Worm (Caenorhabditis elegans) whole organism, L2 larva: Measurements from ENCODE around the gene F54H12.2.

ENCODE experiments used
- C34F6.9 ChIP-seq: fragments of 150-350 bp; optimal IDR thresholded peaks from 2 replicates; lab custom pipeline; 2014; ENCODE audit warnings: missing biosample characterization, missing genetic modification characterization
- F13H6.1 ChIP-seq: sonication (generic microtip); optimal IDR thresholded peaks from 2 replicates; lab custom pipeline; 2016; ENCODE audit warnings: missing genetic modification characterization, missing compliant biosample characterization
- R02D3.7 ChIP-seq: fragments of 150-350 bp; optimal IDR thresholded peaks from 2 replicates; lab custom pipeline; 2014; ENCODE audit warnings: missing biosample characterization, missing genetic modification characterization
- Y55F3AM.14 ChIP-seq: fragments of 200-800 bp; sonication (Bioruptor generic); optimal IDR thresholded peaks from 2 replicates; lab custom pipeline; 2018; ENCODE audit warnings: mild to moderate bottlenecking, missing genetic modification characterization, missing compliant biosample characterization
- ZK546.5 ChIP-seq: sonication (generic microtip); optimal IDR thresholded peaks from 2 replicates; lab custom pipeline; 2017; ENCODE audit warnings: missing biosample characterization, missing genetic modification characterization
- alr-1 ChIP-seq: fragments of 150-350 bp; optimal IDR thresholded peaks from 2 replicates; lab custom pipeline; 2014; ENCODE audit warnings: missing biosample characterization, missing genetic modification characterization
- aly-2 ChIP-seq: fragments of 150-350 bp; optimal IDR thresholded peaks from 2 replicates; lab custom pipeline; 2014; ENCODE audit warnings: missing biosample characterization, missing genetic modification characterization
- ama-1 ChIP-seq: fragments of 150-350 bp; optimal IDR thresholded peaks from 2 replicates; lab custom pipeline; 2018; ENCODE audit warnings: inconsistent platforms
- blmp-1 ChIP-seq: sonication (generic microtip); optimal IDR thresholded peaks from 2 replicates; lab custom pipeline; 2017; ENCODE audit warnings: missing genetic modification characterization, mild to moderate bottlenecking, missing compliant biosample characterization, antibody characterized with exemption, moderate library complexity; ENCODE audit not compliant: insufficient read depth
- ceh-16 ChIP-seq: fragments of 150-350 bp; optimal IDR thresholded peaks from 2 replicates; lab custom pipeline; 2014; ENCODE audit warnings: missing biosample characterization, missing genetic modification characterization
- ceh-82 ChIP-seq: fragments of 150-350 bp; optimal IDR thresholded peaks from 2 replicates; lab custom pipeline; 2014; ENCODE audit warnings: missing biosample characterization, missing genetic modification characterization
- dmd-4 ChIP-seq: sonication (generic microtip); optimal IDR thresholded peaks from 2 replicates; lab custom pipeline; 2017; ENCODE audit warnings: missing biosample characterization, missing genetic modification characterization
- elt-1 ChIP-seq: fragments of 150-350 bp; optimal IDR thresholded peaks from 2 replicates; lab custom pipeline; 2014; ENCODE audit warnings: missing biosample characterization, missing genetic modification characterization
- gmeb-1 ChIP-seq: fragments of 150-350 bp; optimal IDR thresholded peaks from 2 replicates; lab custom pipeline; 2014; ENCODE audit warnings: missing biosample characterization, missing genetic modification characterization
- lin-11 ChIP-seq: fragments of 150-350 bp; sonication (generic microtip); optimal IDR thresholded peaks from 2 replicates; lab custom pipeline; 2014; ENCODE audit warnings: missing biosample characterization, missing genetic modification characterization, inconsistent platforms, mixed read lengths
- lin-13 ChIP-seq: fragments of 150-350 bp; optimal IDR thresholded peaks from 2 replicates; lab custom pipeline; 2014; ENCODE audit warnings: missing biosample characterization, missing genetic modification reagents, missing genetic modification characterization
- lin-39 ChIP-seq: fragments of 150-350 bp; optimal IDR thresholded peaks from 2 replicates; lab custom pipeline; 2014; ENCODE audit warnings: missing biosample characterization, missing genetic modification reagents, missing genetic modification characterization
- mab-5 ChIP-seq: fragments of 150-350 bp; optimal IDR thresholded peaks from 2 replicates; lab custom pipeline; 2014; ENCODE audit warnings: missing biosample characterization, missing genetic modification characterization
- mbf-1 ChIP-seq: sonication (generic microtip); optimal IDR thresholded peaks from 2 replicates; lab custom pipeline; 2017; ENCODE audit warnings: missing biosample characterization, missing genetic modification characterization
- nhr-10 ChIP-seq: sonication (generic microtip); optimal IDR thresholded peaks from 2 replicates; lab custom pipeline; 2017; ENCODE audit warnings: missing biosample characterization, missing genetic modification characterization
- nhr-11 ChIP-seq: fragments of 150-350 bp; optimal IDR thresholded peaks from 2 replicates; lab custom pipeline; 2014; ENCODE audit warnings: missing biosample characterization, missing genetic modification characterization
- nhr-12 ChIP-seq: fragments of 150-350 bp; optimal IDR thresholded peaks from 2 replicates; lab custom pipeline; 2014; ENCODE audit warnings: missing biosample characterization, missing genetic modification characterization
- nhr-129 ChIP-seq: fragments of 150-350 bp; optimal IDR thresholded peaks from 2 replicates; lab custom pipeline; 2014; ENCODE audit warnings: missing biosample characterization, missing genetic modification characterization
- nhr-21 ChIP-seq: fragments of 150-350 bp; optimal IDR thresholded peaks from 2 replicates; lab custom pipeline; 2014; ENCODE audit warnings: missing biosample characterization, missing genetic modification characterization
- nhr-23 ChIP-seq: fragments of 150-350 bp; optimal IDR thresholded peaks from 2 replicates; lab custom pipeline; 2014; ENCODE audit warnings: missing biosample characterization, missing genetic modification reagents, missing genetic modification characterization
- nhr-237 ChIP-seq: fragments of 150-350 bp; optimal IDR thresholded peaks from 2 replicates; lab custom pipeline; 2014; ENCODE audit warnings: missing biosample characterization, missing genetic modification characterization
- nhr-6 ChIP-seq: fragments of 150-350 bp; optimal IDR thresholded peaks from 2 replicates; lab custom pipeline; 2014; ENCODE audit warnings: missing biosample characterization, missing genetic modification characterization
- nhr-77 ChIP-seq: fragments of 150-350 bp; optimal IDR thresholded peaks from 2 replicates; lab custom pipeline; 2014; ENCODE audit warnings: missing biosample characterization, missing genetic modification characterization
- sem-4 ChIP-seq: fragments of 150-350 bp; optimal IDR thresholded peaks from 2 replicates; lab custom pipeline; 2014; ENCODE audit warnings: missing biosample characterization, missing genetic modification reagents, missing genetic modification characterization
- skn-1 ChIP-seq: sonication (generic microtip); optimal IDR thresholded peaks from 2 replicates; lab custom pipeline; 2017; ENCODE audit warnings: missing biosample characterization, missing genetic modification characterization
- sma-3 ChIP-seq: sonication (generic microtip); optimal IDR thresholded peaks from 2 replicates; lab custom pipeline; 2016; ENCODE audit warnings: missing genetic modification reagents, missing genetic modification characterization, missing compliant biosample characterization
- sma-9 ChIP-seq, 2 experiments: fragments of 150-350 bp in 1 of 2; sonication (generic microtip) in 1 of 2; optimal IDR thresholded peaks; 2 replicates each; lab custom pipeline; 2014 to 2016; ENCODE audit warnings: missing genetic modification characterization in 2 of 2, mild to moderate bottlenecking in 1 of 2, missing biosample characterization in 1 of 2, missing compliant biosample characterization in 1 of 2, missing genetic modification reagents in 1 of 2, moderate library complexity in 1 of 2
- snpc-4 ChIP-seq: fragments of 150-350 bp; optimal IDR thresholded peaks from 2 replicates; lab custom pipeline; 2014; ENCODE audit warnings: missing biosample characterization, missing genetic modification characterization
- unc-39 ChIP-seq: fragments of 150-350 bp; optimal IDR thresholded peaks from 2 replicates; lab custom pipeline; 2014; ENCODE audit warnings: missing biosample characterization, missing genetic modification characterization
- unc-55 ChIP-seq: fragments of 150-350 bp; sonication (generic microtip); optimal IDR thresholded peaks from 3 replicates; lab custom pipeline; 2014; ENCODE audit warnings: missing biosample characterization, missing genetic modification reagents, missing genetic modification characterization
- unc-62 ChIP-seq: fragments of 150-350 bp; optimal IDR thresholded peaks from 2 replicates; lab custom pipeline; 2014; ENCODE audit warnings: missing biosample characterization, missing genetic modification reagents, missing genetic modification characterization
- zag-1 ChIP-seq: fragments of 150-350 bp; optimal IDR thresholded peaks from 2 replicates; lab custom pipeline; 2014; ENCODE audit warnings: missing biosample characterization, missing genetic modification characterization
- ztf-1 ChIP-seq: fragments of 200-800 bp; sonication (Bioruptor generic); conservative IDR thresholded peaks from 2 replicates; pipeline ENCODE4 v1.3.6; 2022; ENCODE audit warnings: missing genetic modification characterization, missing compliant biosample characterization
- ztf-11 ChIP-seq: sonication (generic microtip); optimal IDR thresholded peaks from 2 replicates; lab custom pipeline; 2017; ENCODE audit warnings: missing biosample characterization, missing genetic modification characterization
- ztf-4 ChIP-seq: fragments of 150-350 bp; optimal IDR thresholded peaks from 2 replicates; lab custom pipeline; 2014; ENCODE audit warnings: missing biosample characterization, missing genetic modification characterization

The F54H12.2 gene

DNA sequence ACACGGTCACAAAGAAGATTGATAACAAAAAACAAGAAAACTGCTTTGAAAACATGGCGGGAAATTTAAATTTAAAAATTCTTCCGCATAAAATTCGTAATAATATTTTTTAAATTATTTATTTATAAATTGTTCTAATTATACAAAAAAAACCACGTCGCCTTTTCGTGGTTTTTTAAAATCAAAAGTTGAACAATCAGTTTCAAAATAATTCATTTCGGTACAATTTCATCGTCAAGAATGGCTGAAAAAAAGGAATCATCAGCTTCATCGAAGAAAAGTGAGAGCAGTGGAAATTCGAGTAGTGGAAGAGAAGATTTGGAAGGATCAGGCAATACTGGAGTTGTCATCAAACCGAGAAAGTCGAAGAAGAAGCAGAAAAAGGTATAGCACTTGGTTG lies 4.7 kb downstream of the F54H12.2 start, which contains the start of the genes F54H12.8 and F54H12.7:
Gene F54H12.8, minus strand, starts transcription at position 101 of the 400 bp plus-strand sequence.
Gene F54H12.7, plus strand, starts transcription at position 229 of the 400 bp plus-strand sequence.
- TF ChIP-seq nhr-129 (tag; lab: Kevin White, UChicago): no peak
- no peak for TF ChIP-seq unc-39 (tag; lab: Kevin White, UChicago)
- no peak for TF ChIP-seq nhr-6 (tag; lab: Kevin White, UChicago)
- TF ChIP-seq unc-55 (GFP tag; lab: Kevin White, UChicago): no peak
- TF ChIP-seq ama-1 (lab: Kevin White, UChicago): no peak
- TF ChIP-seq zag-1 (tag; lab: Kevin White, UChicago): no peak
- TF ChIP-seq nhr-237 (tag; lab: Kevin White, UChicago): no peak
- TF ChIP-seq Y55F3AM.14 (GFP tag; lab: Kevin White, UChicago): no peak
- TF ChIP-seq nhr-77 (tag; lab: Kevin White, UChicago): no peak
- TF ChIP-seq skn-1 (tag; lab: Kevin White, UChicago): no peak
- no peak for TF ChIP-seq ztf-11 (tag; lab: Kevin White, UChicago)
- no peak for TF ChIP-seq sma-3 (GFP tag; lab: Kevin White, UChicago)
- no peak for TF ChIP-seq lin-39 (tag; lab: Kevin White, UChicago)
- no peak for TF ChIP-seq blmp-1 (tag; lab: Kevin White, UChicago)

DNA sequence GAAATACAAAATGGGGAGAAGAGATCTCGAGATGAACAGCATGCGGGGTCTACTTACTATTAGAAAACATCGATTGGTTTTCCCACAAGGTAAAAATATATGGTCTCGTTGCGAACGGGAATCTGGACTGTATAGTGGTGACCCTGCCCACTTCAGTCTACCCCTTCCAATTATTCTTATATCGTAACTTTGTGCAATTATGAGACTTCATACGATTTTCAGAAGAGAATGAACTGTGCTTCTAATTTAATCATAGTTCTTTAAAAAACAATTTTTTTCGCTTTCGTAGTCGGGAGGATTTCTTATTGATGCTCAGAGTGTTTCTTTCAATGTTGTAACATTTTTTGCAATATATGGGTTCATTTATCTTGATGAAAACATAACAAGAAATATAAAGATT lies 7.7 kb downstream of the F54H12.2 start, which contains the start of gene F54H12.5:
Gene F54H12.5, minus strand, starts transcription at position 101 of the 400 bp plus-strand sequence.
- TF ChIP-seq nhr-10 (tag; lab: Kevin White, UChicago) (no peak), lin-11 (tag; lab: Kevin White, UChicago) (no peak), nhr-23 (tag; lab: Kevin White, UChicago) (no peak), ztf-11 (tag; lab: Kevin White, UChicago) (no peak), sma-9 (GFP tag; optimal IDR thresholded peaks at IDR 0.05; lab: Kevin White, UChicago) (no peak), sma-9 (tag; optimal IDR thresholded peaks at IDR 0.05; lab: Kevin White, UChicago) (no peak), mab-5 (no peak), lin-13 (no peak), gmeb-1 (tag; lab: Kevin White, UChicago) (no peak), ama-1 (lab: Kevin White, UChicago) (no peak), ceh-16 (tag; lab: Kevin White, UChicago) (no peak)
- TF ChIP-seq, all 48 proteins: peak for 0

DNA sequence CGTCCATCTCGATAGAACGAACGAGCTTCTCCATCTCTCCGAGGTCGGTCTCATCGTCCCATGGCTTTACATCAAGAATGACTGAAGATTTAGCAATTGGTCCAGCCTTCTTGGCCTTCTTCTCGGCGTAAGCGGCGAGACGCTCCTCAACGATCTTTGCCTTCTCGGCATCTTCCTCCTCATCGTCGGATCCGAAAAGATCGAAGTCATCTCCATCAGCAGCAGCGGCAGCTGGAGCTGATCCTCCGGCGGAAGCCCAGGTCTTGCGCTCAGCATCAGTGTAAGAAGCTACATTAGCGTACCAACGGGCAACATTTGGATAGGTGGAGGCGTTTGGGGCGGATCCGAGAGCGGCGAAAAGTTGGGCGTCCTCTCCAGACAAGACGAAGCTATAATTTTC lies 8.3 kb downstream of the F54H12.2 start:
- TF ChIP-seq nhr-23 (tag; lab: Kevin White, UChicago): no peak
- TF ChIP-seq blmp-1 (tag; lab: Kevin White, UChicago): no peak
- TF ChIP-seq ztf-4 (tag; lab: Kevin White, UChicago): no peak
- TF ChIP-seq ztf-11 (tag; lab: Kevin White, UChicago): no peak
- TF ChIP-seq Y55F3AM.14 (GFP tag; lab: Kevin White, UChicago): no peak
- no peak for TF ChIP-seq mab-5
- TF ChIP-seq lin-13: no peak
- no peak for TF ChIP-seq nhr-6 (tag; lab: Kevin White, UChicago)
- TF ChIP-seq nhr-237 (tag; lab: Kevin White, UChicago): no peak
- no peak for TF ChIP-seq sma-9 (GFP tag; optimal IDR thresholded peaks at IDR 0.05; lab: Kevin White, UChicago)
- TF ChIP-seq sma-9 (tag; optimal IDR thresholded peaks at IDR 0.05; lab: Kevin White, UChicago): no peak
- no peak for TF ChIP-seq ztf-1 (GFP tag; lab: Robert Waterston, UW)
- no peak for TF ChIP-seq nhr-129 (tag; lab: Kevin White, UChicago)
- no peak for TF ChIP-seq nhr-12 (tag; lab: Kevin White, UChicago)
- TF ChIP-seq ceh-16 (tag; lab: Kevin White, UChicago): no peak
- TF ChIP-seq dmd-4: no peak

DNA sequence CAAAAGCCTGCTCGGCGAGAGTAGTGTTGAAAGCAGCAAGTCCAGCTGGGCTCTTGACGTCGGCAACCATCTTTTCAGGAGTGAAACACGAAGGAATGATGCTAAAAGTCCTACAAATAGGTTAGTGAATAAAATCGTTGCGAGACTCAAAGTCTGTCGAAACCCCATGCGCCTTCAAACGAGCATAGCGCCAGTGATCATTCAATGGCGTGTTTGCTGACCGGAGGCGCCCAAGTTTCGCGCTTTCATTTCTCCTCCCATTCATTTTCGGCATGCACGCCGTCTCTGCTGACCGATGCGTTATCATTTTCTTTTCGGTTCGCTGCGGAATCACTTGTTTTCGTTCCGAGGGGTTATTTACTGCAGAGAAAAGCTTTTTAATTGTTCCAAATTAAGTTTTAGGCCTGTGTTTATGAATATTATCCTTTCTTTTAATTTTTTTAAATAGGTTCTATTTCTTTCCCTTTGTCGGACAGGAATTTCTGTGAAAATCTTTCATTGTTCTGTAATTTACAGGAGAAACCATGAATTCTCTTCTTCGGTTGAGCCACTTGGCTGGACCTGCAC lies 8.9 kb downstream of the F54H12.2 start, which contains the start of the genes eef-1B.1 and aco-2:
Gene eef-1B.1, minus strand, starts transcription at position 186 of the 567 bp plus-strand sequence.
Gene aco-2, plus strand, starts transcription at position 517 of the 567 bp plus-strand sequence.
- TF ChIP-seq snpc-4 (peak; percentile 73), Y55F3AM.14 (GFP tag; lab: Kevin White, UChicago) (peak; percentile 36), ztf-11 (tag; lab: Kevin White, UChicago) (no peak), lin-11 (tag; lab: Kevin White, UChicago) (peak; percentile 90), F13H6.1 (tag; lab: Kevin White, UChicago) (peak; percentile 90), lin-39 (tag; lab: Kevin White, UChicago) (no peak), ZK546.5 (tag; lab: Kevin White, UChicago) (peak; percentile 47), nhr-6 (tag; lab: Kevin White, UChicago) (peak; percentile 27), ama-1 (lab: Kevin White, UChicago) (no peak), mab-5 (peak; percentile 86), unc-62 (peak; percentile 26), aly-2 (tag; lab: Kevin White, UChicago) (no peak), ceh-16 (tag; lab: Kevin White, UChicago) (peak; percentile 56), nhr-237 (tag; lab: Kevin White, UChicago) (no peak), mbf-1 (no peak), sma-3 (GFP tag; lab: Kevin White, UChicago) (peak; percentile 94), nhr-23 (tag; lab: Kevin White, UChicago) (no peak), blmp-1 (tag; lab: Kevin White, UChicago) (peak; percentile 82), alr-1 (tag; lab: Kevin White, UChicago) (no peak), nhr-77 (tag; lab: Kevin White, UChicago) (peak; percentile 80), elt-1 (tag; lab: Kevin White, UChicago) (no peak), nhr-21 (tag; lab: Kevin White, UChicago) (peak; percentile 94), R02D3.7 (tag; lab: Kevin White, UChicago) (peak; percentile 50), ceh-82 (tag; lab: Kevin White, UChicago) (no peak), unc-55 (GFP tag; lab: Kevin White, UChicago) (peak; percentile 97), nhr-11 (no peak), gmeb-1 (tag; lab: Kevin White, UChicago) (peak; percentile 93), ztf-1 (GFP tag; lab: Robert Waterston, UW) (no peak), C34F6.9 (peak; percentile 92), skn-1 (tag; lab: Kevin White, UChicago) (peak; percentile 52), zag-1 (tag; lab: Kevin White, UChicago) (peak; percentile 52), nhr-129 (tag; lab: Kevin White, UChicago) (peak; percentile 93), sem-4 (tag; lab: Kevin White, UChicago) (peak; percentile 75), unc-39 (tag; lab: Kevin White, UChicago) (no peak)
